Worm (Caenorhabditis elegans): ENCODE data around the gene npp-5.
A peak's percentile ranks its signal among the peaks of the same experiment; 100 is the strongest.

The npp-5 gene

DNA sequence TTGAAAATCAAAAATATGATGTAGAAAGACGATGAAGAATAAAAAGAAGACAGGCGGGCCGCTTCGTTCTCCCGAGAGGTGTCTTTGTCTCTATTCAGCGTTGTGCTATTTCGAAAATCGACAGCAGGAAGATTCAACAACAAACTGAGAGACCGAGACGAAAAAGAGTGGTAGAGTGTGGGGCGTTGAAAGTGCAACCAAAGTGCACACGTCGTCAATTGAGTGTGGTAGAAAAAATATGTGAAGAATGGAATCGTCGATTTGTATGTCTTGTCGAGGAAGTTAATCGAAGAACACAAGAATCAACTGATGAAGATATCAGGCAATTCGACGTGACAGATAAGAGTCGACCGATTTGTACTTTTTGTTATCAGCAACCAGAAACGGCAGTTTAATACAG lies 19.6 kb upstream of the npp-5 start:
- peak; percentile 0 for TF ChIP-seq R02D3.7 (tag; optimal IDR thresholded peaks at IDR 0.05)
- TF ChIP-seq pqm-1 (tag; optimal IDR thresholded peaks at IDR 0.05): peak; percentile 91
- peak; percentile 40 for TF ChIP-seq hmg-11 (tag; optimal IDR thresholded peaks at IDR 0.05)
- TF ChIP-seq ZK546.5 (tag; optimal IDR thresholded peaks at IDR 0.05): no peak
- TF ChIP-seq elt-2 (tag; optimal IDR thresholded peaks at IDR 0.05): peak; percentile 95
- peak; percentile 79 for TF ChIP-seq pha-4 (tag; optimal IDR thresholded peaks at IDR 0.05)
- TF ChIP-seq unc-62 (GFP tag; optimal IDR thresholded peaks at IDR 0.05): peak; percentile 83
- TF ChIP-seq nhr-77 (tag; optimal IDR thresholded peaks at IDR 0.05): no peak
- peak; percentile 88 for TF ChIP-seq nhr-76 (tag; optimal IDR thresholded peaks at IDR 0.05)
- TF ChIP-seq fkh-10 (GFP tag; optimal IDR thresholded peaks at IDR 0.05): no peak
- peak; percentile 62 for TF ChIP-seq ama-1 (optimal IDR thresholded peaks at IDR 0.05)
- peak in 1 of 3 experiments; percentile 30 for TF ChIP-seq elt-3 (tag; optimal IDR thresholded peaks at IDR 0.05)
- TF ChIP-seq snpc-4 (tag; optimal IDR thresholded peaks at IDR 0.05): peak; percentile 3
- TF ChIP-seq egl-27 (tag; optimal IDR thresholded peaks at IDR 0.05): peak; percentile 22
- peak; percentile 58 for TF ChIP-seq lin-39 (tag; optimal IDR thresholded peaks at IDR 0.05)
- TF ChIP-seq nhr-23 (tag; optimal IDR thresholded peaks at IDR 0.05): peak; percentile 72
- peak; percentile 8 for TF ChIP-seq skn-1 (tag; optimal IDR thresholded peaks at IDR 0.05)
- peak; percentile 89 for TF ChIP-seq nhr-43 (tag; optimal IDR thresholded peaks at IDR 0.05; ENCODE audit: poor library complexity, severe bottlenecking)
- peak; percentile 58 for TF ChIP-seq jun-1 (tag; optimal IDR thresholded peaks at IDR 0.05)
- TF ChIP-seq ztf-4 (tag; optimal IDR thresholded peaks at IDR 0.05): no peak
- TF ChIP-seq aly-2 (tag; optimal IDR thresholded peaks at IDR 0.05): no peak
- TF ChIP-seq mdl-1 (tag; optimal IDR thresholded peaks at IDR 0.05): peak; percentile 53
- peak; percentile 90 for TF ChIP-seq nhr-25 (tag; optimal IDR thresholded peaks at IDR 0.05)
- no peak for TF ChIP-seq fkh-2 (tag; optimal IDR thresholded peaks at IDR 0.05)
- TF ChIP-seq nhr-28 (tag; optimal IDR thresholded peaks at IDR 0.05): no peak
- peak; percentile 69 for TF ChIP-seq daf-12 (tag; optimal IDR thresholded peaks at IDR 0.05)
- peak; percentile 78 for TF ChIP-seq nfya-1 (tag; optimal IDR thresholded peaks at IDR 0.05; ENCODE audit: insufficient read depth)

DNA sequence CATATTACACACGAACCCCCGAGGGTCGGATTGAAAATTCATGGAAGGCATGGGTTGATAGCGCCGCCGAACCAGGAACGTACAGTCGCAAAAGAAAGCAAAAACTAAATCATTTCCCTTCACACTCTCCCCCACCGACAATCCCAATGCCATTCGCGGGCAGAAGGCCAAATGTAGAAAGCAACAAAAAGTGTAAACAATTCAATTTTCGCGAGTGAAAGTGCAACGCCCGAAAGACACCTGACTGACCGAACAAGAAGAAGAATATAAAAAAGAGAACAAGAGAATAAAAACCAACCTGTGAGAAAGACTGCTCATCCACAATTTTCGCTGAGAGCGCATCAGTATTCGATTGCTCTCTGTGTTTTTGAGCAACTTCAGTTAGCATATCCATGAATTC lies 18.1 kb upstream of the npp-5 start:
- peak; percentile 67 for TF ChIP-seq pha-4 (tag; optimal IDR thresholded peaks at IDR 0.05)
- TF ChIP-seq nhr-23 (tag; optimal IDR thresholded peaks at IDR 0.05): peak; percentile 38
- peak; percentile 16 for TF ChIP-seq R02D3.7 (tag; optimal IDR thresholded peaks at IDR 0.05)
- TF ChIP-seq nhr-25 (tag; optimal IDR thresholded peaks at IDR 0.05): peak; percentile 94
- TF ChIP-seq egl-27 (tag; optimal IDR thresholded peaks at IDR 0.05): peak; percentile 25
- TF ChIP-seq nfya-1 (tag; optimal IDR thresholded peaks at IDR 0.05; ENCODE audit: insufficient read depth): peak; percentile 35
- peak; percentile 72 for TF ChIP-seq ama-1 (optimal IDR thresholded peaks at IDR 0.05)
- TF ChIP-seq zag-1 (tag; optimal IDR thresholded peaks at IDR 0.05): no peak
- no peak for TF ChIP-seq ztf-11 (tag; optimal IDR thresholded peaks at IDR 0.05)
- TF ChIP-seq snpc-4 (tag; optimal IDR thresholded peaks at IDR 0.05): no peak

DNA sequence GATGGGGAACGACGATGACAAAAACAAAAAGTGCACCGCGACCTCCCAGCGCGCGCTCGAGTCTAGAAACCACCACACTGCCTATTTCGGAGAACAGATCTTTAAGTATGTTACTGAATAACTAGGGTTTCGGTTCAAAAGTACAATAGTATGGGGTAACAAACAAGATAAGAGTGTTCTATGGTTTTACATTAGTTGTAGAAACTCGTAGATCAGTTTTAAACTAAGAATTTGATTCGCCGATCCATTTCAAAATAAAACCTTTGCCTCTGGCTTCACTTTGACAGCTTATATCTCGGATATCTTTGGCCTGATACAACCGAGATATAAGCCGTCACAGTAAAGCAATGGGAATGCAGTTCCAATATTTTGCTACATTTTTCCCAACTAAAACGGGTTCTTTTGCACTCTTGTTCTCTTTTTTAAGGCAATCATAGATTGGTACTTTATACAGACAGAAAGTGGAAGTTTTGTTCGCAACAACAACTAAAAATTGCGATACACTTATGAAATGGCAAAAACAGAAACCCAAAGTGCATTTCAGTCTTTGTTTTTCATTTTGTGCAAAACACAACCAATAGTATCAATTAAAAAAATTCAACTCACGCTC lies 16.8 kb upstream of the npp-5 start:
- no peak for TF ChIP-seq unc-39 (tag; optimal IDR thresholded peaks at IDR 0.05)
- TF ChIP-seq nhr-23 (tag; optimal IDR thresholded peaks at IDR 0.05): peak; percentile 88

DNA sequence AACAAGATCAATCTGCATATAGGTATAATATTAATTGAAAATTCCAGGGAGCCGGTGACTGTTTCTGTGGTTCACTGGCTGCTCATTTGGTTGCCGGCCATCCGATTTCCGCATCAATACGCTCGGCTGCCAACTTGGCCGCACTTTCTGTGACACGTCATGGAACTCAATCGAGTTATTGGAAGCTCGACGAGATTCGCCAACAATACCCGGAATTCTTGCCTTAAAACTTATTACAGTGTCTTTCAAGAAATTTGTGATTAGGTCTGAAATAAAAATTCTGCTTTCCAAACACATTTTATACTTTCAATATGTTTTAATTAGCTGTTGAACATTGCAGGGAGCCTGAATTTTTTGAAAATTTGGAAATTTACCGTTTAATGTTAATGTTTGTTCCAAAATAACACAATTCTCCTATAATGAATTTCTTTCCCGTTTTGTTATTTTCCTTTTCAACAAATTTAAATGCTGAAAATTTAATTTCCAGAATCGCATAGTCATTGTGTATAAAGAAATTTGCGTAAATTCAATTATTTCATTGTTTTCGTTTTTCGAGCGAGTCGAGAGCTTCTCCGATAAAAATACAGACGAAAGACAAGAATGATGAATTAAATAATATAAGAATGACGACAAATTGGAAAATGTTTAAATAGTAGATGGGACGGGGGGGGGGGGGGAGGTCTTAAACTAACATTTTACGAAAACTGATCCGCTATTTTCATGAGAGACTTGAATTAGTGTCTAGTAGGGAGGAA lies 14.7 kb upstream of the npp-5 start:
- no peak for TF ChIP-seq mml-1 (tag; optimal IDR thresholded peaks at IDR 0.05)
- no peak for TF ChIP-seq pha-4 (tag; optimal IDR thresholded peaks at IDR 0.05)
- peak; percentile 71 for TF ChIP-seq nhr-23 (tag; optimal IDR thresholded peaks at IDR 0.05)
- peak; percentile 47 for TF ChIP-seq ama-1 (optimal IDR thresholded peaks at IDR 0.05)
- peak; percentile 88 for TF ChIP-seq aly-2 (tag; optimal IDR thresholded peaks at IDR 0.05)
- peak; percentile 58 for TF ChIP-seq ceh-28 (tag; optimal IDR thresholded peaks at IDR 0.05)

Data from whole organism, L3 larva.